Worm (Caenorhabditis elegans): ENCODE measurements around the gene F15H10.5.

F15H10.5 gene

ce11 chrV:10421802-10422201 is 2.9 kb upstream of the F15H10.5 start, which contains the start of gene col-13:
Gene col-13, minus strand, starts transcription at chrV:10421902.
- no peak for TF ChIP-seq ama-1 (optimal IDR thresholded peaks at IDR 0.05)
- TF ChIP-seq sea-1 (GFP tag; conservative IDR thresholded peaks at IDR 0.05) = no peak
- TF ChIP-seq hmg-4 (GFP tag; optimal IDR thresholded peaks at IDR 0.05) = no peak
- TF ChIP-seq tbx-11 (GFP tag; IDR thresholded peaks at IDR 0.05) = no peak
- TF ChIP-seq ets-7 (tag; optimal IDR thresholded peaks at IDR 0.05) = no peak
- no peak for TF ChIP-seq aly-1 (tag; optimal IDR thresholded peaks at IDR 0.05)
- TF ChIP-seq tbx-37 (GFP tag; conservative IDR thresholded peaks at IDR 0.05) = no peak
- no peak for TF ChIP-seq tra-4 (tag; optimal IDR thresholded peaks at IDR 0.05)
- TF ChIP-seq ceh-36 (tag; optimal IDR thresholded peaks at IDR 0.05) = no peak
- TF ChIP-seq flt-1 (GFP tag; IDR thresholded peaks at IDR 0.05) = no peak
- no peak for TF ChIP-seq scrt-1 (GFP tag; IDR thresholded peaks at IDR 0.05)
- TF ChIP-seq B0310.2 (tag; optimal IDR thresholded peaks at IDR 0.05) = no peak
- no peak for TF ChIP-seq ceh-13 (GFP tag; optimal IDR thresholded peaks at IDR 0.05)
- TF ChIP-seq F13C5.2 (tag; optimal IDR thresholded peaks at IDR 0.05) = no peak
- no peak for TF ChIP-seq hnd-1 (tag; optimal IDR thresholded peaks at IDR 0.05)
- no peak for TF ChIP-seq pes-1 (GFP tag; IDR thresholded peaks at IDR 0.05)
- no peak for TF ChIP-seq hmbx-1 (tag; optimal IDR thresholded peaks at IDR 0.05)

ce11 chrV:10416925-10417324 is 1.9 kb downstream of the F15H10.5 start, which contains the start of gene F15H10.10:
Gene F15H10.10, minus strand, starts transcription at chrV:10417025.
- no peak for TF ChIP-seq F13C5.2 (tag; optimal IDR thresholded peaks at IDR 0.05)
- no peak for TF ChIP-seq tra-4 (tag; optimal IDR thresholded peaks at IDR 0.05)
- no peak for TF ChIP-seq aly-1 (tag; optimal IDR thresholded peaks at IDR 0.05)

ce11 chrV:10414610-10415009 is 4.3 kb downstream of the F15H10.5 start, which contains the start of gene F15H10.9:
Gene F15H10.9, minus strand, starts transcription at chrV:10414710.
- TF ChIP-seq tra-4 (tag; optimal IDR thresholded peaks at IDR 0.05) = no peak
- no peak for TF ChIP-seq pes-1 (GFP tag; IDR thresholded peaks at IDR 0.05)
- no peak for TF ChIP-seq F13C5.2 (tag; optimal IDR thresholded peaks at IDR 0.05)
- no peak for TF ChIP-seq tbx-37 (GFP tag; conservative IDR thresholded peaks at IDR 0.05)
- no peak for TF ChIP-seq hmg-4 (GFP tag; optimal IDR thresholded peaks at IDR 0.05)
- TF ChIP-seq tbx-11 (GFP tag; IDR thresholded peaks at IDR 0.05) = no peak
- no peak for TF ChIP-seq ceh-36 (tag; optimal IDR thresholded peaks at IDR 0.05)
- no peak for TF ChIP-seq aly-1 (tag; optimal IDR thresholded peaks at IDR 0.05)
- TF ChIP-seq ets-7 (tag; optimal IDR thresholded peaks at IDR 0.05) = no peak
- TF ChIP-seq scrt-1 (GFP tag; IDR thresholded peaks at IDR 0.05) = no peak
- no peak for TF ChIP-seq sea-1 (GFP tag; conservative IDR thresholded peaks at IDR 0.05)
- TF ChIP-seq hmbx-1 (tag; optimal IDR thresholded peaks at IDR 0.05) = no peak
- no peak for TF ChIP-seq B0310.2 (tag; optimal IDR thresholded peaks at IDR 0.05)
- TF ChIP-seq ama-1 (optimal IDR thresholded peaks at IDR 0.05) = no peak

- TF ChIP-seq F13C5.2 (tag; optimal IDR thresholded peaks at IDR 0.05) (no peak), ceh-13 (GFP tag; optimal IDR thresholded peaks at IDR 0.05) (no peak), hnd-1 (tag; optimal IDR thresholded peaks at IDR 0.05) (no peak), sea-1 (GFP tag; conservative IDR thresholded peaks at IDR 0.05) (no peak), B0310.2 (tag; optimal IDR thresholded peaks at IDR 0.05) (no peak), pes-1 (GFP tag; IDR thresholded peaks at IDR 0.05) (no peak), ets-7 (tag; optimal IDR thresholded peaks at IDR 0.05) (no peak), hmbx-1 (tag; optimal IDR thresholded peaks at IDR 0.05) (no peak), hmg-4 (GFP tag; optimal IDR thresholded peaks at IDR 0.05) (no peak), tra-4 (tag; optimal IDR thresholded peaks at IDR 0.05) (no peak), flt-1 (GFP tag; IDR thresholded peaks at IDR 0.05) (no peak), tbx-11 (GFP tag; IDR thresholded peaks at IDR 0.05) (no peak), ama-1 (optimal IDR thresholded peaks at IDR 0.05) (no peak)
These were observed 8.7 kb downstream of the F15H10.5 start, which contains the start of gene F15H10.12 for ce11 chrV:10410030-10410713. Gene F15H10.12, minus strand, starts transcription at chrV:10410080.

- TF ChIP-seq ceh-13 (GFP tag; optimal IDR thresholded peaks at IDR 0.05) = no peak
- no peak for TF ChIP-seq hnd-1 (tag; optimal IDR thresholded peaks at IDR 0.05)
- TF ChIP-seq aly-1 (tag; optimal IDR thresholded peaks at IDR 0.05) = no peak
- no peak for TF ChIP-seq ets-7 (tag; optimal IDR thresholded peaks at IDR 0.05)
- no peak for TF ChIP-seq B0310.2 (tag; optimal IDR thresholded peaks at IDR 0.05)
- no peak for TF ChIP-seq ama-1 (optimal IDR thresholded peaks at IDR 0.05)
- TF ChIP-seq F13C5.2 (tag; optimal IDR thresholded peaks at IDR 0.05) = no peak
- TF ChIP-seq ceh-36 (tag; optimal IDR thresholded peaks at IDR 0.05) = no peak
- TF ChIP-seq hmbx-1 (tag; optimal IDR thresholded peaks at IDR 0.05) = no peak
- no peak for TF ChIP-seq pes-1 (GFP tag; IDR thresholded peaks at IDR 0.05)
- no peak for TF ChIP-seq scrt-1 (GFP tag; IDR thresholded peaks at IDR 0.05)
- TF ChIP-seq tra-4 (tag; optimal IDR thresholded peaks at IDR 0.05) = no peak
- TF ChIP-seq tbx-37 (GFP tag; conservative IDR thresholded peaks at IDR 0.05) = no peak
- no peak for TF ChIP-seq hmg-4 (GFP tag; optimal IDR thresholded peaks at IDR 0.05)
- TF ChIP-seq sea-1 (GFP tag; conservative IDR thresholded peaks at IDR 0.05) = no peak
- no peak for TF ChIP-seq tbx-11 (GFP tag; IDR thresholded peaks at IDR 0.05)
- no peak for TF ChIP-seq flt-1 (GFP tag; IDR thresholded peaks at IDR 0.05)
These were observed 12.5 kb downstream of the F15H10.5 start, which contains the start of gene F15H10.7 for ce11 chrV:10406313-10406712. Gene F15H10.7, minus strand, starts transcription at chrV:10406413.

ce11 chrV:10404701-10405100 is 14.2 kb downstream of the F15H10.5 start:
- TF ChIP-seq ets-7 (tag; optimal IDR thresholded peaks at IDR 0.05) (no peak), hmg-4 (GFP tag; optimal IDR thresholded peaks at IDR 0.05) (no peak), tbx-37 (GFP tag; conservative IDR thresholded peaks at IDR 0.05) (no peak), hmbx-1 (tag; optimal IDR thresholded peaks at IDR 0.05) (no peak), B0310.2 (tag; optimal IDR thresholded peaks at IDR 0.05) (no peak), tra-4 (tag; optimal IDR thresholded peaks at IDR 0.05) (no peak), F13C5.2 (tag; optimal IDR thresholded peaks at IDR 0.05) (no peak), flt-1 (GFP tag; IDR thresholded peaks at IDR 0.05) (no peak), pes-1 (GFP tag; IDR thresholded peaks at IDR 0.05) (no peak), ama-1 (optimal IDR thresholded peaks at IDR 0.05) (no peak)

- no peak for TF ChIP-seq scrt-1 (GFP tag; IDR thresholded peaks at IDR 0.05)
- TF ChIP-seq ama-1 (optimal IDR thresholded peaks at IDR 0.05) = no peak
- TF ChIP-seq hmbx-1 (tag; optimal IDR thresholded peaks at IDR 0.05) = no peak
- no peak for TF ChIP-seq B0310.2 (tag; optimal IDR thresholded peaks at IDR 0.05)
- no peak for TF ChIP-seq tbx-37 (GFP tag; conservative IDR thresholded peaks at IDR 0.05)
- TF ChIP-seq tbx-11 (GFP tag; IDR thresholded peaks at IDR 0.05) = no peak
- no peak for TF ChIP-seq flt-1 (GFP tag; IDR thresholded peaks at IDR 0.05)
- no peak for TF ChIP-seq F13C5.2 (tag; optimal IDR thresholded peaks at IDR 0.05)
- TF ChIP-seq hmg-4 (GFP tag; optimal IDR thresholded peaks at IDR 0.05) = no peak
- no peak for TF ChIP-seq ets-7 (tag; optimal IDR thresholded peaks at IDR 0.05)
- TF ChIP-seq pes-1 (GFP tag; IDR thresholded peaks at IDR 0.05) = no peak
- TF ChIP-seq ceh-13 (GFP tag; optimal IDR thresholded peaks at IDR 0.05) = no peak
These were observed 16.1 kb downstream of the F15H10.5 start, which contains the start of gene F15H10.8 for ce11 chrV:10402804-10403203. Gene F15H10.8, minus strand, starts transcription at chrV:10402904.
